Fruit fly (Drosophila melanogaster) Kc167 (cell line): ENCODE data around the gene Rtnl2.

ENCODE experiments used
- Sin3A ChIP-seq: fragments of >200 bp; optimal IDR thresholded peaks from 2 replicates; lab custom pipeline; 2018; ENCODE audit warnings: missing external identifiers
- insv ChIP-seq: fragments of >200 bp; optimal IDR thresholded peaks from 3 replicates; lab custom pipeline; 2018; ENCODE audit warnings: missing external identifiers
- psq ChIP-seq: fragments of >200 bp; optimal IDR thresholded peaks from 2 replicates; lab custom pipeline; 2017; ENCODE audit warnings: missing external identifiers

DNA sequence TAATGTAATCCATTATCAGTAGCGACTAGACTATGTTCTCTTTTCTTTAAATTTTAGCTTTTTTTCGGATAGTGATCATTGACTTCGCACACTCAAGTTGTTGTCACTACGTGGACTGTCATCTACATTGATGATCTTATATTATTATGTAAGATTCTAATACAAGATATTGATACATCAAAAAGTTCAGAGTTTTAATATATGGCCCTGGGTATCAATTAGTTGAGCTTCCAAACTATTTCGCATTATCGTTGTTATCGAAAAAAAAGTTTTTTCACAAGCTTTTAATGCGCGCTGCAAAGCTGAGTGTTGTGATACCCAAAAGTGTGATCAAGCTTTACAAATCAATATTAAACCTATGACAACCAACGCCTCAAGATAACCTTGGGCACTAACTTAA lies 37.9 kb downstream of the Rtnl2 start:
- no peak for TF ChIP-seq insv
- no peak for TF ChIP-seq Sin3A
- no peak for TF ChIP-seq psq
